Worm (Caenorhabditis elegans): ENCODE measurements around the gene Y38F2AR.12.

The Y38F2AR.12 gene

DNA sequence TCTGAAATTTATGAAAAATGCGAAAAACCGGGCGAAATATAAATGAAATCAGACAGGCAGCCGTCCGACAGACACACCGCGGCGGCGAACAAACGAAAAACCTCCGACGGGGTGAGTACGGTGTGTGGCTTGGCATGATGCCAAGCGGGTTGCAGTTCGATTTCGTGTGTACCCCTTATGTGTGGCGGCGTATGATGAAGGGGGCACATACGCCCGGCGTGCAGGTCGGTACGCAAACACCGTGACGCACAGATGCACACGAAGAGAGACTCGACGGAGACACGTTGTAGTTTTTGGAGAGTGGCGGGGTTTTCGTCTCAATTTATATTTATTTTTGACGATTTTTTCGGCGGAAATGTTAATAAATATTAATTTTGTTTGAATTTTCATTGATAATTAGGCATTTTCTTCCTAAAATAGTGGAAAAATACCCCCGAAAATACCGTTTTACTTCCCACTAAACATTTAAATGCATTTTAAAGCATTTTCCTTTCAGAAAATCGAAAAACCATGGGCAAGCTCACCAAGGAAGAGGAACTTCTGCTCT, 23.2 kb downstream of the Y38F2AR.12 start, which contains the start of gene trap-3 (continued):
- peak; percentile 94 for TF ChIP-seq isw-1 (GFP tag; IDR thresholded peaks at IDR 0.05)
- no peak for TF ChIP-seq lir-3 (tag; optimal IDR thresholded peaks at IDR 0.05; ENCODE audit: poor library complexity)
- TF ChIP-seq swsn-7 (tag; optimal IDR thresholded peaks at IDR 0.05): peak; percentile 96
- TF ChIP-seq Y116A8C.19 (tag; optimal IDR thresholded peaks at IDR 0.05; ENCODE audit: borderline replicate concordance): no peak
- peak; percentile 91 for TF ChIP-seq sup-37 (GFP tag; optimal IDR thresholded peaks at IDR 0.05)
- TF ChIP-seq zag-1 (tag; optimal IDR thresholded peaks at IDR 0.05): no peak
- TF ChIP-seq vab-15 (tag; optimal IDR thresholded peaks at IDR 0.05): peak; percentile 60
- peak; percentile 69 for TF ChIP-seq C34B4.2 (tag; optimal IDR thresholded peaks at IDR 0.05)
- peak; percentile 39 for TF ChIP-seq pqm-1 (tag; optimal IDR thresholded peaks at IDR 0.05)
- TF ChIP-seq unc-86 (tag; optimal IDR thresholded peaks at IDR 0.05): peak; percentile 95
- peak; percentile 53 for TF ChIP-seq ceh-90 (tag; optimal IDR thresholded peaks at IDR 0.05)
- peak; percentile 85 for TF ChIP-seq hpl-2 (GFP tag; optimal IDR thresholded peaks at IDR 0.05)
- peak; percentile 84 for TF ChIP-seq unc-98 (GFP tag; IDR thresholded peaks at IDR 0.05)
- peak; percentile 94 for TF ChIP-seq mep-1 (tag; optimal IDR thresholded peaks at IDR 0.05)
- TF ChIP-seq zip-4 (GFP tag; optimal IDR thresholded peaks at IDR 0.05): peak; percentile 85
- TF ChIP-seq nhr-237 (tag; optimal IDR thresholded peaks at IDR 0.05): peak; percentile 46
- peak; percentile 98 for TF ChIP-seq rnt-1 (tag; optimal IDR thresholded peaks at IDR 0.05)
- TF ChIP-seq nhr-76 (tag; optimal IDR thresholded peaks at IDR 0.05): no peak
- TF ChIP-seq nhr-47 (tag; optimal IDR thresholded peaks at IDR 0.05): peak; percentile 98
- peak; percentile 96 for TF ChIP-seq fkh-8 (tag; optimal IDR thresholded peaks at IDR 0.05)
- TF ChIP-seq aha-1 (tag; optimal IDR thresholded peaks at IDR 0.05): peak; percentile 86
- peak; percentile 94 for TF ChIP-seq nhr-77 (tag; optimal IDR thresholded peaks at IDR 0.05)
- peak; percentile 98 for TF ChIP-seq snu-23 (GFP tag; optimal IDR thresholded peaks at IDR 0.05)
- TF ChIP-seq xbp-1 (tag; optimal IDR thresholded peaks at IDR 0.05): peak; percentile 97
- TF ChIP-seq F16B12.6 (tag; optimal IDR thresholded peaks at IDR 0.05): peak; percentile 99
- peak; percentile 97 for TF ChIP-seq nhr-20 (tag; optimal IDR thresholded peaks at IDR 0.05)
- no peak for TF ChIP-seq nhr-84 (tag; optimal IDR thresholded peaks at IDR 0.05)
- peak; percentile 98 for TF ChIP-seq nhr-90 (tag; optimal IDR thresholded peaks at IDR 0.05; ENCODE audit: poor library complexity)
- peak; percentile 91 for TF ChIP-seq pax-3 (tag; optimal IDR thresholded peaks at IDR 0.05)
- TF ChIP-seq lin-15B (tag; optimal IDR thresholded peaks at IDR 0.05): peak; percentile 88
- TF ChIP-seq elt-2 (tag; optimal IDR thresholded peaks at IDR 0.05): peak; percentile 88
- TF ChIP-seq jun-1 (tag; optimal IDR thresholded peaks at IDR 0.05): peak; percentile 97
- TF ChIP-seq fos-1 (tag; optimal IDR thresholded peaks at IDR 0.05): peak; percentile 93
- peak; percentile 75 for TF ChIP-seq nhr-11 (tag; optimal IDR thresholded peaks at IDR 0.05)
- TF ChIP-seq unc-30 (tag; optimal IDR thresholded peaks at IDR 0.05): no peak
- TF ChIP-seq egl-27 (tag; optimal IDR thresholded peaks at IDR 0.05): no peak

DNA sequence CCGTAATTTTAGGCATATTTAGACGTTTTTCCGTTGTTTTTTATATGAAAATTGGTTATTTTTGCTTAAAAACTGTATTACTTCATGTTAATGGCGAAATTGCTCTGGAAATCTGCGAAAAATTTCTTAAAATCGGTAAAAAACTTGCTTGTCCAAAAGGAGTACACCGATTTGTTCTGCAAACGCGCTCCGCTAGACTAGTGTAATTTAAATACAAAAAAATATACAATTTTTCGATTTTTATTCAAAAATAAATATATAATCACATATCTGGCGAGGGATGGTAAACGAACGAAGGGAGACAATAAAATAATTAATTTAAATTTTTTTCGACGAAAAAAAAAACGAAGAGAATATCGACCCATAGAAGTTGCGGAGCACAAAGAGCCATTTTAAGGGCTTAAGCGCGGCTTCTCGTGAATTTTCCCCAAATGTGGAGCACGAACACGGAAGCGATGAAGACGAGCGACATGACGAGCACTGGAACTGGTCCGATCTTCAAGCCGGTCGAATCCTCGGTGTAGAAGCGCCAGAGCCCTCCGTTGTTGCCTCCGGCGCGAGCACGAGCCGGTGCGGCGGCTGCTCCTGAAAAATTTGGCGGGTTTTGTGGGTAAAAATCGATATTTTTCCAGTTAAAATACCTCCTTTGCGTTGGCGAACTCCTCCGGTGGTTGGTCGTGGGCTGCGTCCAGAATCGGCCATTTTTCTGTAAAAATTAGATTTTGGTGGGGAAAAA, 24.1 kb downstream of the Y38F2AR.12 start, which contains the start of gene sec-61.B:
Gene sec-61.B (minus strand): TSS at position 706 of the 736 bp plus-strand sequence.
- TF ChIP-seq nhr-12 (tag; optimal IDR thresholded peaks at IDR 0.05): no peak
- TF ChIP-seq lin-35 (GFP tag; optimal IDR thresholded peaks at IDR 0.05): peak in 1 of 2 experiments; percentile 9
- peak; percentile 49 for TF ChIP-seq nhr-71 (tag; optimal IDR thresholded peaks at IDR 0.05)
- peak; percentile 32 to 41 for TF ChIP-seq lsy-2 (tag; optimal IDR thresholded peaks at IDR 0.05)
- TF ChIP-seq nhr-47 (tag; optimal IDR thresholded peaks at IDR 0.05): peak; percentile 36
- TF ChIP-seq snu-23 (GFP tag; optimal IDR thresholded peaks at IDR 0.05): peak; percentile 15
- no peak for TF ChIP-seq nhr-84 (tag; optimal IDR thresholded peaks at IDR 0.05)
- peak in 1 of 3 experiments; percentile 0 for TF ChIP-seq dpl-1 (GFP tag; optimal IDR thresholded peaks at IDR 0.05)
- no peak for TF ChIP-seq fkh-4 (tag; optimal IDR thresholded peaks at IDR 0.05; ENCODE audit: borderline replicate concordance)
- no peak for TF ChIP-seq C34B4.2 (tag; optimal IDR thresholded peaks at IDR 0.05)
- peak in 1 of 2 experiments; percentile 17 for TF ChIP-seq efl-1 (optimal IDR thresholded peaks at IDR 0.05)
- peak; percentile 17 to 52 for TF ChIP-seq efl-1 (GFP tag; optimal IDR thresholded peaks at IDR 0.05 in 1 of 2)
- peak; percentile 8 for TF ChIP-seq lin-39 (tag; optimal IDR thresholded peaks at IDR 0.05)
- peak; percentile 55 for TF ChIP-seq ztf-4 (tag; optimal IDR thresholded peaks at IDR 0.05)
- TF ChIP-seq nhr-19 (GFP tag; conservative IDR thresholded peaks at IDR 0.05): 0 out of 2 replicates have a peak, but pooled peaks have one; percentile 2
- no peak for TF ChIP-seq hlh-4 (tag; optimal IDR thresholded peaks at IDR 0.05)
- no peak for TF ChIP-seq lin-14 (GFP tag; optimal IDR thresholded peaks at IDR 0.05)
- TF ChIP-seq nhr-90 (tag; optimal IDR thresholded peaks at IDR 0.05; ENCODE audit: poor library complexity): peak; percentile 43
- TF ChIP-seq ceh-90 (tag; optimal IDR thresholded peaks at IDR 0.05): no peak
- peak; percentile 67 for TF ChIP-seq nhr-85 (tag)
- no peak for TF ChIP-seq ama-1 (optimal IDR thresholded peaks at IDR 0.05)
